Worm (Caenorhabditis elegans) whole organism, midembryonic: ENCODE data around the gene C25A8.1.

Experiments used
- T22C8.4 ChIP-seq: fragments of 200-800 bp; sonication (Bioruptor generic); IDR thresholded peaks from 2 replicates; pipeline ENCODE4 v1.3.6; 2022; ENCODE audit warnings: missing genetic modification characterization, missing compliant biosample characterization
- cog-1 ChIP-seq: sonication (generic microtip); optimal IDR thresholded peaks from 2 replicates; lab custom pipeline; 2016; ENCODE audit warnings: missing genetic modification characterization, missing compliant biosample characterization
- flt-1 ChIP-seq: fragments of 200-800 bp; sonication (Bioruptor generic); IDR thresholded peaks from 2 replicates; pipeline ENCODE4 v1.3.6; 2022; ENCODE audit warnings: missing genetic modification characterization, missing compliant biosample characterization
- med-1 ChIP-seq: sonication (generic microtip); optimal IDR thresholded peaks from 2 replicates; lab custom pipeline; 2017; ENCODE audit warnings: missing genetic modification characterization, mild to moderate bottlenecking, missing compliant biosample characterization, antibody characterized with exemption, missing genetic modification reagents; ENCODE audit not compliant: insufficient read depth
- ztf-23 ChIP-seq: fragments of 200-800 bp; sonication (Bioruptor generic); IDR thresholded peaks from 2 replicates; pipeline ENCODE4 v1.3.6; 2022; ENCODE audit warnings: missing genetic modification reagents, missing genetic modification characterization, missing compliant biosample characterization
- ztf-29 ChIP-seq: fragments of 200-800 bp; sonication (Bioruptor generic); IDR thresholded peaks from 2 replicates; pipeline ENCODE4 v1.3.6; 2022; ENCODE audit warnings: missing genetic modification reagents, missing genetic modification characterization, missing compliant biosample characterization

ce11 chrIV:7018623-7019022 is 7.7 kb downstream of the C25A8.1 start:
- no peak for TF ChIP-seq ztf-29 (GFP tag; lab: Robert Waterston, UW)
- no peak for TF ChIP-seq flt-1 (GFP tag; lab: Robert Waterston, UW)
- TF ChIP-seq med-1 (GFP tag; lab: Kevin White, UChicago) = no peak
- no peak for TF ChIP-seq cog-1 (tag; lab: Kevin White, UChicago)
- no peak for TF ChIP-seq T22C8.4 (GFP tag; lab: Robert Waterston, UW)
- no peak for TF ChIP-seq ztf-23 (GFP tag; lab: Robert Waterston, UW)
